Worm (Caenorhabditis elegans) whole organism, midembryonic: ENCODE measurements around the gene C03B1.5.

Experiments
- T22C8.4 ChIP-seq: fragments of 200-800 bp; sonication (Bioruptor generic); IDR thresholded peaks from 2 replicates; pipeline ENCODE4 v1.3.6; 2022; ENCODE audit warnings: missing genetic modification characterization, missing compliant biosample characterization
- cog-1 ChIP-seq: sonication (generic microtip); optimal IDR thresholded peaks from 2 replicates; lab custom pipeline; 2016; ENCODE audit warnings: missing genetic modification characterization, missing compliant biosample characterization
- flt-1 ChIP-seq: fragments of 200-800 bp; sonication (Bioruptor generic); IDR thresholded peaks from 2 replicates; pipeline ENCODE4 v1.3.6; 2022; ENCODE audit warnings: missing genetic modification characterization, missing compliant biosample characterization
- klf-2 ChIP-seq: fragments of 200-800 bp; sonication (Bioruptor generic); conservative IDR thresholded peaks from 2 replicates; pipeline ENCODE4 v1.3.6; 2022; ENCODE audit warnings: missing genetic modification reagents, missing genetic modification characterization, missing compliant biosample characterization
- med-1 ChIP-seq: sonication (generic microtip); optimal IDR thresholded peaks from 2 replicates; lab custom pipeline; 2017; ENCODE audit warnings: missing genetic modification characterization, mild to moderate bottlenecking, missing compliant biosample characterization, antibody characterized with exemption, missing genetic modification reagents; ENCODE audit not compliant: insufficient read depth
- ref-1 ChIP-seq: fragments of 200-800 bp; sonication (Bioruptor generic); conservative IDR thresholded peaks from 2 replicates; pipeline ENCODE4 v1.3.6; 2022; ENCODE audit warnings: missing genetic modification reagents, missing genetic modification characterization, missing compliant biosample characterization
- tab-1 ChIP-seq: fragments of 200-800 bp; sonication (Bioruptor generic); IDR thresholded peaks from 2 replicates; pipeline ENCODE4 v1.3.6; 2022; ENCODE audit warnings: missing genetic modification characterization, missing compliant biosample characterization
- ztf-23 ChIP-seq: fragments of 200-800 bp; sonication (Bioruptor generic); IDR thresholded peaks from 2 replicates; pipeline ENCODE4 v1.3.6; 2022; ENCODE audit warnings: missing genetic modification reagents, missing genetic modification characterization, missing compliant biosample characterization
- ztf-29 ChIP-seq: fragments of 200-800 bp; sonication (Bioruptor generic); IDR thresholded peaks from 2 replicates; pipeline ENCODE4 v1.3.6; 2022; ENCODE audit warnings: missing genetic modification reagents, missing genetic modification characterization, missing compliant biosample characterization

C03B1.5 gene

DNA sequence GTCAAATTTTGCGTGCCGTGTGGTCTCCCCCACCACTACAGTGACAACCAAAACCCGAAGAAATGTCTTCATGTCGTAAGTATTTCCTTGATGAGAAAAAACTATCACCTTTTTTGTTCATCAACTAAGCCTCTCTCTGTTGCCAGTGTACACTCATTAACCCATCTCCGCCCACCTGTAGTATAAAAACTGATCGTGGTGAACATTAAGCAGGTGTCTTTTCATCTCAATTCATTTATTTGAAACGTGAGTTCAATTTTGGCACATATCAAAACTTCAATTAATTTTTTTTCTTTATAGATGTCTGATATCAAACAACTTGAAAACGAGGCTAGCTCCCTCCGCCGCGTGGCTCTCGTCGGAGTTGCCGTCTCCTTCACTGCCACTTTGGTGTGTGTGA lies 24.0 kb upstream of the C03B1.5 start, which contains the start of gene col-170:
Gene col-170, plus strand, starts transcription at position 301 of the 400 bp plus-strand sequence.
- TF ChIP-seq med-1 (GFP tag; lab: Kevin White, UChicago) = no peak
- TF ChIP-seq flt-1 = no peak
- no peak for TF ChIP-seq ztf-23 (GFP tag; lab: Robert Waterston, UW)
- no peak for TF ChIP-seq klf-2 (GFP tag; lab: Robert Waterston, UW)
- TF ChIP-seq ref-1 = no peak
- TF ChIP-seq cog-1 = no peak
- no peak for TF ChIP-seq ztf-29 (GFP tag; lab: Robert Waterston, UW)
- TF ChIP-seq T22C8.4 (GFP tag; lab: Robert Waterston, UW) = no peak
- no peak for TF ChIP-seq tab-1 (GFP tag; lab: Robert Waterston, UW)

DNA sequence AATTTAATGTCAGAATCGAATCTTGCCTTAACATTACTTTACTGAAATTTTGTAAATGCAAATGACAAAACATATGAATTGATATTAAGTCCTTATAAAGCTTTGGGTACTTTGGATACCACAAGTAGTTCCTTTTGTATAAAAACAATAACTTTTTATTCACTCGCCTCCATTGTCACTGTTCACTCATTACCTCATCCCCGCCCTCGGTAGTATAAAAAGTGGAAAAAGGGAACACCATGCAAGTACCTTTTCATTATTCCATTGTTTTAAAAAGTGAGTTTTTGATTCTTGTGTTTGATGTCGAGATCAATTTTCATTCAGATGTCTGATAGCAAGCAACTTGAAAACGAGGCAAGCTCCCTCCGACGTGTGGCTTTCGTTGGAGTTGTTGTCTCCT lies 21.4 kb upstream of the C03B1.5 start, which contains the start of gene col-171:
Gene col-171, plus strand, starts transcription at position 301 of the 400 bp plus-strand sequence.
- TF ChIP-seq T22C8.4 (GFP tag; lab: Robert Waterston, UW) (no peak), med-1 (GFP tag; lab: Kevin White, UChicago) (no peak), klf-2 (GFP tag; lab: Robert Waterston, UW) (no peak), ref-1 (no peak), ztf-23 (GFP tag; lab: Robert Waterston, UW) (no peak), flt-1 (no peak), ztf-29 (GFP tag; lab: Robert Waterston, UW) (no peak), tab-1 (GFP tag; lab: Robert Waterston, UW) (no peak), cog-1 (no peak)

ce11 chrX:6334602-6335001 lies 20.8 kb upstream of the C03B1.5 start:
- TF ChIP-seq med-1 (GFP tag; lab: Kevin White, UChicago) = no peak
- TF ChIP-seq ztf-29 (GFP tag; lab: Robert Waterston, UW) = no peak
- TF ChIP-seq cog-1 = no peak
- no peak for TF ChIP-seq tab-1 (GFP tag; lab: Robert Waterston, UW)
- no peak for TF ChIP-seq ref-1
- TF ChIP-seq flt-1 = no peak
- TF ChIP-seq ztf-23 (GFP tag; lab: Robert Waterston, UW) = no peak
- TF ChIP-seq T22C8.4 (GFP tag; lab: Robert Waterston, UW) = no peak
- no peak for TF ChIP-seq klf-2 (GFP tag; lab: Robert Waterston, UW)

DNA sequence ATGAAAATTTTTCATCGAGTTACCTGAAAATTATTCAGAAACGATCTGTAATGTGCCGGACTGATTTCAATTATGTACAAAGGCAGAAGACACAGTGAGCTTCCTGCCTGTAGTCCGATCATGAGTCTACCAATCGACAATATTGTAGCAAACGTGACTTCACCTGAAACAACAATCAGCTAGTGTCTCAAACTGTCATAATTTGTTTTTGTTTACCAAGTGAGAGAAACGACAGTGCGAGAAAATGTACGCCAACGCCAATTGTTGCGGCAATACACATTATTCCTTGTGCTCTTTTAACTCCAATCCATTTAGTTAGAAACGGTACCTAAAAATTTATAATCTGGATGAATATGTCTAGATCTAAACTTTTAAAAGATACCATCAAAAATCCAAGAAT lies 18.0 kb upstream of the C03B1.5 start:
- TF ChIP-seq cog-1 = no peak
- TF ChIP-seq flt-1 = no peak
- no peak for TF ChIP-seq med-1 (GFP tag; lab: Kevin White, UChicago)
- TF ChIP-seq ztf-23 (GFP tag; lab: Robert Waterston, UW) = no peak
- no peak for TF ChIP-seq ref-1
- TF ChIP-seq tab-1 (GFP tag; lab: Robert Waterston, UW) = no peak
- no peak for TF ChIP-seq T22C8.4 (GFP tag; lab: Robert Waterston, UW)
- no peak for TF ChIP-seq klf-2 (GFP tag; lab: Robert Waterston, UW)

DNA sequence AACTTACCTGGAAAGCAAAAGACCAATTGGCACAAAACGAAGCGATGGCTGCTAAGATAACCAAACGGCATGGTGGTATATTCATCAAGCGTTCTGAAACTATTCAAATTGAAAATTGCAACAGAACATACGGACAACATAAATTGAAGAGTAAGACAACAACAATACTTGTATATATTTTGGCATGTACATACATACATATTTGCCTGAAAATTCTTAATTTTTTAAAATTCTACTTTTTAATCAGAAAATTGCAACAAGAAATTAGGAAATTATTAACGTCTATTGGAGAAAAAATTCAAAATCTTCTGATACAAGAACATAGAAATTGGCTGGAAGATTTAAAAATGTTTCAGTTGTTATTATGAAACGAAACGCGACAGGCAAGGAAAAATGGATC lies 17.4 kb upstream of the C03B1.5 start, which contains the start of gene C03B1.13:
Gene C03B1.13, minus strand, starts transcription at position 101 of the 400 bp plus-strand sequence.
- no peak for TF ChIP-seq tab-1 (GFP tag; lab: Robert Waterston, UW)
- no peak for TF ChIP-seq ref-1
- no peak for TF ChIP-seq ztf-23 (GFP tag; lab: Robert Waterston, UW)
- TF ChIP-seq ztf-29 (GFP tag; lab: Robert Waterston, UW) = no peak

- TF ChIP-seq T22C8.4 (GFP tag; lab: Robert Waterston, UW) = no peak
- no peak for TF ChIP-seq ref-1
Measured at ce11 chrX:6338446-6338845, 16.9 kb upstream of the C03B1.5 start.

- TF ChIP-seq flt-1 = no peak
Measured at ce11 chrX:6341513-6341912, 13.9 kb upstream of the C03B1.5 start, which contains the start of gene C03B1.7. C03B1.7 (plus strand) TSS chrX:6341813.

- no peak for TF ChIP-seq T22C8.4 (GFP tag; lab: Robert Waterston, UW)
- no peak for TF ChIP-seq klf-2 (GFP tag; lab: Robert Waterston, UW)
- TF ChIP-seq tab-1 (GFP tag; lab: Robert Waterston, UW) = no peak
- no peak for TF ChIP-seq ztf-29 (GFP tag; lab: Robert Waterston, UW)
- TF ChIP-seq ref-1 = no peak
- TF ChIP-seq ztf-23 (GFP tag; lab: Robert Waterston, UW) = no peak
- TF ChIP-seq flt-1 = no peak
- no peak for TF ChIP-seq med-1 (GFP tag; lab: Kevin White, UChicago)
- no peak for TF ChIP-seq cog-1
Measured at ce11 chrX:6345785-6346184, 9.6 kb upstream of the C03B1.5 start.

DNA sequence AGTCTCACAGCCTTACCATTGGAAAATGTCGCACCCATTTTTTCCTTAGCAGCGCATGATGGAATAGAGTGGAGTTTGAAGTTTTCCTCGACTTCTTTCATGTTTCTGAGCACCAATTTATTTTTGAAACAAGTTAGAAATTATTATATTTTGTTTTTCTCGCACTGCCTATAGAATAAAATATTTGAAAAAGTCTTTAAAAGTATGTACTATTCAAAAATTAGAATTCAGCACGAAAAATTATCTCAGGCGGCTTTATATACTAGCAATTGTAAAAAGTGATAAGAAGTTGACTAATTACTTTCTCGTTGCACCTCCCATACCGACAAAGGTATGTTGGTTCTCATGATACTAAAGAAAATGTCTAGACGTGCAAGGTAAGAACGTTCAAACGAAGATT lies 8.4 kb upstream of the C03B1.5 start, which contains the start of gene C03B1.9:
Gene C03B1.9, minus strand, starts transcription at position 101 of the 400 bp plus-strand sequence.
- TF ChIP-seq cog-1 = no peak
- TF ChIP-seq tab-1 (GFP tag; lab: Robert Waterston, UW) = no peak
- TF ChIP-seq klf-2 (GFP tag; lab: Robert Waterston, UW) = no peak
- TF ChIP-seq ztf-23 (GFP tag; lab: Robert Waterston, UW) = no peak
- TF ChIP-seq ref-1 = no peak
- TF ChIP-seq med-1 (GFP tag; lab: Kevin White, UChicago) = no peak
- no peak for TF ChIP-seq flt-1
- TF ChIP-seq T22C8.4 (GFP tag; lab: Robert Waterston, UW) = no peak
- TF ChIP-seq ztf-29 (GFP tag; lab: Robert Waterston, UW) = no peak

DNA sequence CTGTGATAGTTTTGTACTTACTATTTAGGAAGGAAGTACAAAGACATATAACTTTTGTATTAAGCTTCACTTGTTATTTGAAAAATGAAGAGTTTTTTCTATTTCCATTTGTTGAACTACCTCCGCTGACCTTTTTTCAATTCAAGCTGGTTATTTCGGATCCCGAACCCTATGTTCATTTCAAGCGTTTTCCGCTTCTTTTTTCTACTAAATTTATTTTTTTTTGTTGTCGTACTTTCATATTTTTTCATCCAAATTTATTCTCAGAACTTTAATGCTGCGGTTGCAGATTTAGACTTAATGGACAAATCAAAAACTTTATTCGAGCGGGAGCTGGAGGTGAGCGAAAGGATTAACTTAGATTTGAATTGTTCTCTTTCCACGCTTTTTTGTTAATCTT lies 5.4 kb upstream of the C03B1.5 start, which contains the start of gene C03B1.6:
Gene C03B1.6, plus strand, starts transcription at position 301 of the 400 bp plus-strand sequence.
- TF ChIP-seq cog-1 = no peak
- no peak for TF ChIP-seq ztf-29 (GFP tag; lab: Robert Waterston, UW)
- no peak for TF ChIP-seq klf-2 (GFP tag; lab: Robert Waterston, UW)
- TF ChIP-seq med-1 (GFP tag; lab: Kevin White, UChicago) = no peak
